Worm (Caenorhabditis elegans) whole organism, mixed stage, embryonic: ENCODE measurements around the gene Y55D5A.4.
A peak's percentile ranks its signal among the peaks of the same experiment; 100 is the strongest.

Experiments used
- M03D4.4 ChIP-seq: sonication (generic microtip); optimal IDR thresholded peaks from 2 replicates; lab custom pipeline; 2017; ENCODE audit warnings: mild to moderate bottlenecking, missing genetic modification characterization, missing compliant biosample characterization
- blmp-1 ChIP-seq: fragments of 150-350 bp; optimal IDR thresholded peaks from 2 replicates; lab custom pipeline; 2014; ENCODE audit warnings: missing biosample characterization, missing genetic modification characterization
- ceh-39 ChIP-seq: fragments of 150-350 bp; optimal IDR thresholded peaks from 2 replicates; lab custom pipeline; 2014; ENCODE audit warnings: missing biosample characterization, missing genetic modification characterization
- ceh-43 ChIP-seq: fragments of 200-800 bp; sonication (Bioruptor generic); optimal IDR thresholded peaks from 2 replicates; lab custom pipeline; 2018; ENCODE audit warnings: mild to moderate bottlenecking, missing genetic modification characterization, moderate library complexity, missing compliant biosample characterization
- ceh-83 ChIP-seq: fragments of 200-800 bp; sonication (Bioruptor generic); optimal IDR thresholded peaks from 2 replicates; lab custom pipeline; 2018; ENCODE audit warnings: mild to moderate bottlenecking, missing genetic modification characterization, missing compliant biosample characterization
- ces-1 ChIP-seq: fragments of 150-350 bp; optimal IDR thresholded peaks from 2 replicates; lab custom pipeline; 2014; ENCODE audit warnings: missing biosample characterization, missing genetic modification reagents, missing genetic modification characterization
- cnd-1 ChIP-seq: fragments of 200-800 bp; sonication (Bioruptor generic); optimal IDR thresholded peaks from 2 replicates; lab custom pipeline; 2018; ENCODE audit warnings: mild to moderate bottlenecking, missing genetic modification characterization, missing compliant biosample characterization
- drap-1 ChIP-seq: fragments of 200-800 bp; sonication (Bioruptor generic); optimal IDR thresholded peaks from 3 replicates; lab custom pipeline; 2018; ENCODE audit warnings: mild to moderate bottlenecking, missing genetic modification characterization, missing compliant biosample characterization
- elt-1 ChIP-seq: sonication (generic microtip); optimal IDR thresholded peaks from 2 replicates; lab custom pipeline; 2017; ENCODE audit warnings: missing genetic modification characterization, mild to moderate bottlenecking, missing compliant biosample characterization, antibody characterized with exemption, moderate library complexity, borderline replicate concordance; ENCODE audit not compliant: insufficient read depth
- elt-3 ChIP-seq: fragments of 150-350 bp; optimal IDR thresholded peaks from 2 replicates; lab custom pipeline; 2014; ENCODE audit warnings: missing biosample characterization, missing genetic modification characterization
- flh-1 ChIP-seq: fragments of 200-800 bp; sonication (Bioruptor generic); optimal IDR thresholded peaks from 2 replicates; lab custom pipeline; 2018; ENCODE audit warnings: mild to moderate bottlenecking, missing genetic modification characterization, moderate library complexity, missing compliant biosample characterization
- ham-2 ChIP-seq: fragments of 200-800 bp; sonication (Bioruptor generic); optimal IDR thresholded peaks from 2 replicates; lab custom pipeline; 2018; ENCODE audit warnings: mild to moderate bottlenecking, missing genetic modification characterization, missing compliant biosample characterization
- hlh-1 ChIP-seq: fragments of 150-350 bp; optimal IDR thresholded peaks from 2 replicates; lab custom pipeline; 2014; ENCODE audit warnings: missing biosample characterization, missing genetic modification reagents, missing genetic modification characterization
- lin-13 ChIP-seq: fragments of 150-350 bp; optimal IDR thresholded peaks from 2 replicates; lab custom pipeline; 2014; ENCODE audit warnings: missing biosample characterization, missing genetic modification characterization
- lin-32 ChIP-seq: fragments of 200-800 bp; sonication (Bioruptor generic); optimal IDR thresholded peaks from 2 replicates; lab custom pipeline; 2018; ENCODE audit warnings: mild to moderate bottlenecking, missing genetic modification characterization, missing compliant biosample characterization
- lsy-2 ChIP-seq: fragments of 150-350 bp; optimal IDR thresholded peaks from 2 replicates; lab custom pipeline; 2014; ENCODE audit warnings: missing biosample characterization, missing genetic modification characterization
- mab-5 ChIP-seq: fragments of 150-350 bp; optimal IDR thresholded peaks from 2 replicates; lab custom pipeline; 2014; ENCODE audit warnings: missing biosample characterization, missing genetic modification characterization
- mep-1 ChIP-seq: fragments of 150-350 bp; optimal IDR thresholded peaks from 2 replicates; lab custom pipeline; 2017; ENCODE audit warnings: missing biosample characterization, missing genetic modification reagents, missing genetic modification characterization, inconsistent platforms
- mls-2 ChIP-seq: sonication (generic microtip); optimal IDR thresholded peaks from 2 replicates; lab custom pipeline; 2016; ENCODE audit warnings: mild to moderate bottlenecking, missing genetic modification characterization, moderate library complexity, missing compliant biosample characterization
- nhr-12 ChIP-seq: fragments of 150-350 bp; optimal IDR thresholded peaks from 2 replicates; lab custom pipeline; 2014; ENCODE audit warnings: missing biosample characterization, missing genetic modification characterization
- nhr-2 ChIP-seq: fragments of 150-350 bp; optimal IDR thresholded peaks from 2 replicates; lab custom pipeline; 2014; ENCODE audit warnings: missing biosample characterization, missing genetic modification characterization
- nhr-237 ChIP-seq: fragments of 150-350 bp; optimal IDR thresholded peaks from 2 replicates; lab custom pipeline; 2014; ENCODE audit warnings: missing biosample characterization, missing genetic modification characterization
- nhr-28 ChIP-seq: fragments of 150-350 bp; optimal IDR thresholded peaks from 2 replicates; lab custom pipeline; 2014; ENCODE audit warnings: missing biosample characterization, missing genetic modification characterization
- nhr-76 ChIP-seq: sonication (generic microtip); optimal IDR thresholded peaks from 2 replicates; lab custom pipeline; 2017; ENCODE audit warnings: missing biosample characterization, missing genetic modification characterization
- pha-4 ChIP-seq: fragments of 150-350 bp; optimal IDR thresholded peaks from 2 replicates; lab custom pipeline; 2018; ENCODE audit warnings: missing biosample characterization, missing genetic modification reagents, missing genetic modification characterization
- sem-2 ChIP-seq: fragments of 200-800 bp; sonication (Bioruptor generic); optimal IDR thresholded peaks from 2 replicates; lab custom pipeline; 2018; ENCODE audit warnings: mild to moderate bottlenecking, missing genetic modification characterization, missing compliant biosample characterization
- sptf-1 ChIP-seq: sonication (generic microtip); optimal IDR thresholded peaks from 2 replicates; lab custom pipeline; 2017; ENCODE audit warnings: mild to moderate bottlenecking, missing genetic modification characterization, moderate library complexity, missing compliant biosample characterization
- tbx-8 ChIP-seq: fragments of 200-800 bp; sonication (Bioruptor generic); optimal IDR thresholded peaks from 2 replicates; lab custom pipeline; 2018; ENCODE audit warnings: mild to moderate bottlenecking, missing genetic modification characterization, moderate library complexity, missing compliant biosample characterization
- unc-120 ChIP-seq: sonication (generic microtip); optimal IDR thresholded peaks from 2 replicates; lab custom pipeline; 2017; ENCODE audit warnings: missing genetic modification characterization, missing compliant biosample characterization; ENCODE audit not compliant: poor library complexity, severe bottlenecking
- unc-39 ChIP-seq: fragments of 150-350 bp; optimal IDR thresholded peaks from 2 replicates; lab custom pipeline; 2014; ENCODE audit warnings: missing biosample characterization, missing genetic modification characterization
- unc-62 ChIP-seq: fragments of 150-350 bp; optimal IDR thresholded peaks from 2 replicates; lab custom pipeline; 2014; ENCODE audit warnings: missing biosample characterization, missing genetic modification reagents, missing genetic modification characterization
- ztf-11 ChIP-seq: fragments of 150-350 bp; optimal IDR thresholded peaks from 2 replicates; lab custom pipeline; 2014; ENCODE audit warnings: missing biosample characterization, missing genetic modification characterization

Y55D5A.4 gene

ce11 chrIII:2993963-2994362 lies 4.1 kb upstream of the Y55D5A.4 start:
- TF ChIP-seq lin-32 (no peak), drap-1 (GFP tag; lab: Kevin White, UChicago) (no peak), elt-1 (tag; lab: Kevin White, UChicago) (no peak), lin-13 (tag; lab: Kevin White, UChicago) (no peak), elt-3 (tag; lab: Kevin White, UChicago) (no peak), nhr-76 (tag; lab: Kevin White, UChicago) (no peak)

DNA sequence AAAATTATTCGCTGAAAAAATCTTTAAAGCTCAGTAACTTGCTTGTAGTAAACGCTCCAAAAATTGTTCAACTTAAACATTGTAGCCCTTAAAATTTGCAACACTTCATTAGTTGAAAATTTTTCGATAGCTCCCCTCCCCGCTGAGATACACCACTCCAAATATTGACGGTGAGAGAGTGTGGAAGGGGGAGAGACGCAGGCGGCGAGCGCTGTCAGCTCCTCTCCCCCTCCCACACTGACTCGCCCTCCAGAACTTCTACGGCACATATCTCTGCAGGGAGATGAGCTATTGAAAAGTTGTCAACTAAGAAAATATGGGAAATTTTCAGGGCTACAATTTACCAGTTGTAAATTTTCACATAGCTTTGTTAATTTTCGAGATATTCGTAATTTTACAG lies 2.4 kb upstream of the Y55D5A.4 start:
- TF ChIP-seq sem-2 (no peak), lin-32 (no peak), blmp-1 (tag; lab: Kevin White, UChicago) (no peak), nhr-2 (tag; lab: Kevin White, UChicago) (no peak), sptf-1 (tag; lab: Kevin White, UChicago) (no peak), M03D4.4 (tag; lab: Kevin White, UChicago) (no peak)
- TF ChIP-seq, all 35 proteins: peak for 0

ce11 chrIII:2983044-2983443 lies 6.8 kb downstream of the Y55D5A.4 start:
- peak; percentile 36 for TF ChIP-seq ces-1
- peak; percentile 18 for TF ChIP-seq mls-2 (tag; lab: Kevin White, UChicago)
- TF ChIP-seq unc-39 (tag; lab: Kevin White, UChicago), result no peak

DNA sequence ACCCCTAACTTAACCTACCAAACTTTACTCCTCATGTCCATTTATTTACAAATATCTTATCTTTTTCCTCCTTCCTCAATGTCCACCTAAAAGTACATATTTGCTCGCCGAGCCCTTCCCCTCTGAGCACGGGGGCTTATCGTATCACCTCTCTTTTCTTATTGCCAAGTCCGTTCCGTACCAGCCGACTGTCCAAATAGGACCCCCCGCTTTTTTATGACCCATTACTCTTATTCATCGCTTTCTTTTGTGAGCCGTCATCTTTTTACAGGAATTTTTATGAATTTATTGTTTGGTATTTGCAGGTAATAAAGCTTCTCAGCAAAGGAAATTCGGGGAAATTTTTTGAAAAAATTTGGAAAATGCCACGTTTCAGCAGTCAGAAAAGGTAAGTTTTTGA lies 7.7 kb downstream of the Y55D5A.4 start, which contains the start of gene Y55D5A.1:
Gene Y55D5A.1, plus strand, starts transcription at position 301 of the 400 bp plus-strand sequence.
- TF ChIP-seq nhr-12 (tag; lab: Kevin White, UChicago) (no peak), unc-120 (tag; lab: Kevin White, UChicago) (no peak), lsy-2 (tag; lab: Kevin White, UChicago) (no peak), drap-1 (GFP tag; lab: Kevin White, UChicago) (no peak), sptf-1 (tag; lab: Kevin White, UChicago) (no peak), unc-39 (tag; lab: Kevin White, UChicago) (no peak), blmp-1 (tag; lab: Kevin White, UChicago) (no peak), flh-1 (GFP tag; lab: Kevin White, UChicago) (no peak), mab-5 (tag; lab: Kevin White, UChicago) (no peak), sem-2 (no peak), nhr-28 (tag; lab: Kevin White, UChicago) (no peak), ces-1 (no peak), ceh-39 (no peak), lin-13 (tag; lab: Kevin White, UChicago) (no peak), ham-2 (GFP tag; lab: Kevin White, UChicago) (no peak), ztf-11 (tag; lab: Kevin White, UChicago) (no peak), tbx-8 (GFP tag; lab: Kevin White, UChicago) (no peak), hlh-1 (tag; lab: Kevin White, UChicago) (no peak), M03D4.4 (tag; lab: Kevin White, UChicago) (no peak)

ce11 chrIII:2980927-2981326 lies 8.9 kb downstream of the Y55D5A.4 start:
- TF ChIP-seq ceh-39, result no peak
- TF ChIP-seq mep-1 (tag; lab: Kevin White, UChicago), result no peak
- TF ChIP-seq flh-1 (GFP tag; lab: Kevin White, UChicago), result no peak
- no peak for TF ChIP-seq ces-1
- TF ChIP-seq cnd-1 (tag; lab: Kevin White, UChicago), result no peak
- no peak for TF ChIP-seq hlh-1 (tag; lab: Kevin White, UChicago)
- TF ChIP-seq nhr-237 (tag; lab: Kevin White, UChicago), result no peak
- no peak for TF ChIP-seq pha-4 (tag; lab: Kevin White, UChicago)
- TF ChIP-seq mab-5 (tag; lab: Kevin White, UChicago), result no peak
- no peak for TF ChIP-seq ham-2 (GFP tag; lab: Kevin White, UChicago)
- no peak for TF ChIP-seq lsy-2 (tag; lab: Kevin White, UChicago)
- no peak for TF ChIP-seq ceh-83 (GFP tag; lab: Kevin White, UChicago)
- TF ChIP-seq ceh-43 (GFP tag; lab: Kevin White, UChicago), result no peak
- no peak for TF ChIP-seq blmp-1 (tag; lab: Kevin White, UChicago)
- TF ChIP-seq nhr-12 (tag; lab: Kevin White, UChicago), result no peak
- no peak for TF ChIP-seq unc-39 (tag; lab: Kevin White, UChicago)
- no peak for TF ChIP-seq unc-62 (GFP tag; lab: Kevin White, UChicago)
